Worm (Caenorhabditis elegans) whole organism, late embryonic: ENCODE data around the gene K10C2.7.

Experiments used
- C08G9.2 ChIP-seq: sonication (generic microtip); optimal IDR thresholded peaks from 2 replicates; lab custom pipeline; 2016; ENCODE audit warnings: mild to moderate bottlenecking, missing genetic modification characterization, moderate library complexity, missing compliant biosample characterization
- C38D4.7 ChIP-seq: fragments of 200-800 bp; sonication (Bioruptor generic); optimal IDR thresholded peaks from 2 replicates; lab custom pipeline; 2018; ENCODE audit warnings: mild to moderate bottlenecking, missing genetic modification characterization, moderate library complexity, missing compliant biosample characterization
- F13H6.1 ChIP-seq: sonication (generic microtip); optimal IDR thresholded peaks from 2 replicates; lab custom pipeline; 2016; ENCODE audit warnings: missing genetic modification characterization, missing compliant biosample characterization
- K02D7.2 ChIP-seq: sonication (generic microtip); optimal IDR thresholded peaks from 2 replicates; lab custom pipeline; 2017; ENCODE audit warnings: mild to moderate bottlenecking, missing genetic modification characterization, missing compliant biosample characterization
- ahr-1 ChIP-seq: sonication (generic microtip); optimal IDR thresholded peaks from 2 replicates; lab custom pipeline; 2016; ENCODE audit warnings: missing genetic modification characterization, missing compliant biosample characterization
- ama-1 ChIP-seq: fragments of 150-350 bp; optimal IDR thresholded peaks from 2 replicates; lab custom pipeline; 2014
- ceh-14 ChIP-seq: sonication (generic microtip); optimal IDR thresholded peaks from 2 replicates; lab custom pipeline; 2016; ENCODE audit warnings: missing genotype, missing genetic modification characterization, missing compliant biosample characterization
- ceh-18 ChIP-seq: sonication (generic microtip); optimal IDR thresholded peaks from 2 replicates; lab custom pipeline; 2016; ENCODE audit warnings: missing genetic modification characterization, missing compliant biosample characterization
- ceh-24 ChIP-seq: sonication (generic microtip); optimal IDR thresholded peaks from 2 replicates; lab custom pipeline; 2016; ENCODE audit warnings: mild to moderate bottlenecking, missing genetic modification characterization, missing compliant biosample characterization
- ceh-31 ChIP-seq: sonication (generic microtip); optimal IDR thresholded peaks from 2 replicates; lab custom pipeline; 2016; ENCODE audit warnings: missing genetic modification characterization, missing compliant biosample characterization
- ceh-34 ChIP-seq: sonication (generic microtip); optimal IDR thresholded peaks from 2 replicates; lab custom pipeline; 2016; ENCODE audit warnings: mild to moderate bottlenecking, missing genetic modification characterization, missing compliant biosample characterization
- ceh-48 ChIP-seq: sonication (generic microtip); optimal IDR thresholded peaks from 2 replicates; lab custom pipeline; 2016; ENCODE audit warnings: missing genetic modification characterization, inconsistent platforms, missing compliant biosample characterization
- ceh-6 ChIP-seq: fragments of 200-800 bp; sonication (Bioruptor generic); optimal IDR thresholded peaks from 2 replicates; lab custom pipeline; 2018; ENCODE audit warnings: mild to moderate bottlenecking, missing genetic modification characterization, missing compliant biosample characterization
- ceh-9 ChIP-seq: sonication (generic microtip); optimal IDR thresholded peaks from 2 replicates; lab custom pipeline; 2016; ENCODE audit warnings: mild to moderate bottlenecking, missing genetic modification characterization, inconsistent platforms, missing compliant biosample characterization
- elt-2 ChIP-seq: sonication (generic microtip); optimal IDR thresholded peaks from 2 replicates; lab custom pipeline; 2016; ENCODE audit warnings: missing genetic modification reagents, missing genetic modification characterization, missing compliant biosample characterization
- elt-4 ChIP-seq: sonication (generic microtip); optimal IDR thresholded peaks from 2 replicates; lab custom pipeline; 2016; ENCODE audit warnings: missing genetic modification characterization, missing compliant biosample characterization
- fax-1 ChIP-seq: sonication (generic microtip); optimal IDR thresholded peaks from 2 replicates; lab custom pipeline; 2016; ENCODE audit warnings: missing genotype, missing genetic modification characterization, missing compliant biosample characterization
- fkh-10 ChIP-seq: fragments of 150-350 bp; optimal IDR thresholded peaks from 2 replicates; lab custom pipeline; 2014; ENCODE audit warnings: missing biosample characterization, missing genetic modification reagents, missing genetic modification characterization
- gmeb-2 ChIP-seq: sonication (generic microtip); optimal IDR thresholded peaks from 2 replicates; lab custom pipeline; 2016; ENCODE audit warnings: missing genetic modification characterization, inconsistent platforms, missing compliant biosample characterization
- hlh-30 ChIP-seq: sonication (generic microtip); optimal IDR thresholded peaks from 2 replicates; lab custom pipeline; 2017; ENCODE audit warnings: antibody characterized with exemption, missing genetic modification characterization, missing compliant biosample characterization; ENCODE audit not compliant: insufficient read depth
- hlh-8 ChIP-seq: sonication (generic microtip); optimal IDR thresholded peaks from 2 replicates; lab custom pipeline; 2016; ENCODE audit warnings: missing genotype, missing genetic modification characterization, missing compliant biosample characterization
- nfya-1 ChIP-seq: sonication (generic microtip); optimal IDR thresholded peaks from 2 replicates; lab custom pipeline; 2017; ENCODE audit warnings: missing genetic modification characterization, mild to moderate bottlenecking, missing compliant biosample characterization, antibody characterized with exemption, moderate library complexity
- nhr-11 ChIP-seq: fragments of 150-350 bp; optimal IDR thresholded peaks from 2 replicates; lab custom pipeline; 2014; ENCODE audit warnings: missing biosample characterization, missing genetic modification characterization
- nhr-232 ChIP-seq: sonication (generic microtip); optimal IDR thresholded peaks from 2 replicates; lab custom pipeline; 2016; ENCODE audit warnings: missing genetic modification characterization, missing compliant biosample characterization
- npax-4 ChIP-seq: sonication (generic microtip); optimal IDR thresholded peaks from 2 replicates; lab custom pipeline; 2016; ENCODE audit warnings: missing genetic modification characterization, missing compliant biosample characterization
- pha-2 ChIP-seq: sonication (generic microtip); optimal IDR thresholded peaks from 2 replicates; lab custom pipeline; 2017; ENCODE audit warnings: mild to moderate bottlenecking, missing genetic modification characterization, missing compliant biosample characterization
- pqm-1 ChIP-seq: sonication (generic microtip); optimal IDR thresholded peaks from 2 replicates; lab custom pipeline; 2016; ENCODE audit warnings: missing genetic modification characterization, missing compliant biosample characterization
- pros-1 ChIP-seq: fragments of 150-350 bp; optimal IDR thresholded peaks from 2 replicates; lab custom pipeline; 2014; ENCODE audit warnings: missing biosample characterization, missing genetic modification reagents, missing genetic modification characterization
- rnt-1 ChIP-seq: sonication (generic microtip); optimal IDR thresholded peaks from 2 replicates; lab custom pipeline; 2016; ENCODE audit warnings: missing genetic modification characterization, missing compliant biosample characterization
- sdc-2 ChIP-seq: sonication (generic microtip); optimal IDR thresholded peaks from 2 replicates; lab custom pipeline; 2016; ENCODE audit warnings: missing genotype, missing genetic modification characterization, missing compliant biosample characterization
- sox-4 ChIP-seq: sonication (generic microtip); optimal IDR thresholded peaks from 2 replicates; lab custom pipeline; 2017; ENCODE audit warnings: mild to moderate bottlenecking, missing genetic modification characterization, inconsistent platforms, missing compliant biosample characterization
- syd-9 ChIP-seq: sonication (generic microtip); optimal IDR thresholded peaks from 2 replicates; lab custom pipeline; 2016; ENCODE audit warnings: mild to moderate bottlenecking, missing genetic modification characterization, moderate library complexity, missing compliant biosample characterization
- tbx-2 ChIP-seq: sonication (generic microtip); optimal IDR thresholded peaks from 2 replicates; lab custom pipeline; 2016; ENCODE audit warnings: missing genetic modification characterization, missing compliant biosample characterization
- unc-3 ChIP-seq, 2 experiments: fragments of 200-800 bp in 1 of 2; sonication (Bioruptor generic) in 1 of 2; sonication (generic microtip) in 1 of 2; conservative IDR thresholded peaks in 1 of 2; optimal IDR thresholded peaks in 1 of 2; 2 replicates each; pipeline versions ENCODE4 v1.3.6 to Lab custom; 2016 to 2022; ENCODE audit warnings: missing compliant biosample characterization in 2 of 2, missing genetic modification characterization in 2 of 2, missing genetic modification reagents in 1 of 2
- unc-42 ChIP-seq: sonication (generic microtip); optimal IDR thresholded peaks from 2 replicates; lab custom pipeline; 2016; ENCODE audit warnings: missing genotype, missing genetic modification characterization, missing compliant biosample characterization
- unc-55 ChIP-seq: sonication (generic microtip); optimal IDR thresholded peaks from 2 replicates; lab custom pipeline; 2017; ENCODE audit warnings: missing biosample characterization, missing genetic modification reagents, missing genetic modification characterization
- ztf-16 ChIP-seq: sonication (generic microtip); optimal IDR thresholded peaks from 2 replicates; lab custom pipeline; 2017; ENCODE audit warnings: missing genetic modification characterization, missing compliant biosample characterization

The K10C2.7 gene

DNA sequence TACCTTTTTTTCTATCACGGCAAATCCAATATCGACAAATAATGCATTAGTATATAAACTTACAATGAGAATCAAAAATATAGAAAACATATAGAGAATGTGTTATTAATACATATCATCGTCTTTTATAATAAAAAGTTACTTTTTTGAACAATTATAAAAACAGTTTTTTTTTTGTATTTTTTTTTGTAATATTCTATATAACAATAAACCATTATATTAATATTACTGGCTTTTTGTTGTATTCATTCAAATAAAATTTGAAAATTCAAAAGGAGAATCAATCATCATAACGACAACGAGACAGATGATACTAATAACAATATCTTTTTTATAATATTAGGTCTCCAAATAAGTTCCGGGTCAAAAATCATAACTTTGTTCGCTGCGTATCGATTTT, 5.7 kb downstream of the K10C2.7 start, which contains the start of gene K10C2.8:
K10C2.8 (minus strand) TSS at position 101 of the 400 bp plus-strand sequence.
- no peak for TF ChIP-seq elt-2 (tag; lab: Kevin White, UChicago)
- no peak for TF ChIP-seq ceh-48 (tag; lab: Kevin White, UChicago)
- no peak for TF ChIP-seq npax-4
- no peak for TF ChIP-seq sox-4 (tag; lab: Kevin White, UChicago)

DNA sequence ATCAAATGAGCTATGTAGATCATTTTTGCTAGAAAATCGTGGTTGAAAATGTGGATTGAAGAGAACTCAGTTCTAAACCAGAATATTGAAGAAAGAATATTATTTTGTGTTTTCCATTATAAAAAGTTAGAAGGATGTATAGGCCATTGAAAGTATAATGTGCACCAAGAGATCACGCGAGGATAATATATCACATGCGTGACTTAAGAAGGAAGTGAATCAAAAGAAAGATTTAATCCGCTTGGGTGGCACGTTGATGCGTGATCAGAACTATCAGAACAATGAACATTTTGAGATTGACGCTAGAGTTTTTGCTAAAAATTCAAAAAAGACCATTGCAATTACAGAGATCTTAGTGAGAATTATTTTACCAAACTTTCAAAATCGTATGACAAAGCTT, 7.5 kb downstream of the K10C2.7 start:
- TF ChIP-seq sox-4 (tag; lab: Kevin White, UChicago) = no peak
- no peak for TF ChIP-seq unc-55
- TF ChIP-seq tbx-2 = no peak
- no peak for TF ChIP-seq ztf-16
- no peak for TF ChIP-seq ahr-1 (tag; lab: Kevin White, UChicago)
- TF ChIP-seq elt-4 = no peak
- no peak for TF ChIP-seq ceh-14 (tag; lab: Kevin White, UChicago)
- TF ChIP-seq hlh-8 = no peak
- TF ChIP-seq C38D4.7 (GFP tag; lab: Kevin White, UChicago) = no peak
- TF ChIP-seq F13H6.1 (tag; lab: Kevin White, UChicago) = no peak
- TF ChIP-seq nhr-232 = no peak
- no peak for TF ChIP-seq C08G9.2 (tag; lab: Kevin White, UChicago)
- TF ChIP-seq nhr-11 = no peak
- TF ChIP-seq syd-9 (tag; lab: Kevin White, UChicago) = no peak
- TF ChIP-seq, all 69 proteins: peak for 0

DNA sequence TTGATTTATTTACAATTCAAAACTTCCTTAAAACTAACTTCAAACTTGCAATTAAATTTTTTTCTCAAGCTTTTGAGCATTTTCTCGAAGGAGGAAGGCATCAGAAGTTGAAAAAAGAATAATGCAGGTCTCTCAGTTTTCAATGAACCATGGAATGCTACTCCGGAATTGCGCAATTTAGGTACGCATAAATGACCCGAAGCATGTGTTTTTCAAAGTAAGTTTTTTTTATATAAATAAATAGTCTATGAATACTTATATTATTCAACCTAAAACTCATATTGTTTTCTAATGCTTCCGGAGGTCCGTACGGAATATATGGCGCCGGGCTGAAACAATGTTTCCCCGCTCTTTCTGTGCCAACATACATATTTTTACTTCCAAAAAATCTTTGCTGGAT, 9.6 kb downstream of the K10C2.7 start, which contains the start of gene K10C2.2:
K10C2.2 (minus strand) TSS at position 101 of the 400 bp plus-strand sequence.
- no peak for TF ChIP-seq ceh-24 (tag; lab: Kevin White, UChicago)
- TF ChIP-seq fax-1 (tag; lab: Kevin White, UChicago) = no peak
- TF ChIP-seq nfya-1 (tag; lab: Kevin White, UChicago) = no peak
- TF ChIP-seq K02D7.2 (tag; lab: Kevin White, UChicago) = no peak
- TF ChIP-seq syd-9 (tag; lab: Kevin White, UChicago) = no peak
- no peak for TF ChIP-seq hlh-30 (tag; lab: Kevin White, UChicago)
- TF ChIP-seq pqm-1 = no peak
- TF ChIP-seq ceh-6 (GFP tag; lab: Kevin White, UChicago) = no peak
- no peak for TF ChIP-seq ahr-1 (tag; lab: Kevin White, UChicago)
- no peak for TF ChIP-seq gmeb-2 (tag; lab: Kevin White, UChicago)
- TF ChIP-seq, all 69 proteins: peak for 0

DNA sequence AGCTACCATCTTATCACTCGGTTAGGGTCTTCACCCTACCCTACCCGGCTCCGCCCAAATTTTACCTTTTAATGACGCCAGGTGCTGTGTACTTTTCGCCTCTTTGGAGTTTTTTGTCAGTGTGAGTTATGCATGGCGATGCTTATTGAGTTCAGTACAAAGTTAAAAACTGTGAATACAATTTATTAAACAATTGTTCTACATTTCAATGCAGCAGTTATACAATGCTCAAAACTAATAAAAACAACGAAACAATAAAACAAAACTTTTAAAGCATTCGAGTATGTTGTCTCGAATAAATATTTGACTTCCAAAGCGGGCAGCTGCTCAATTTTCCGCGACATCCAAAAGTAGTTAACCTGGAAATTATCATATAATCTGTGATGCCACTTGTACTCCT, 12.8 kb downstream of the K10C2.7 start, which contains the start of gene ctsa-2:
ctsa-2 (minus strand) TSS at position 101 of the 400 bp plus-strand sequence.
- no peak for TF ChIP-seq fax-1 (tag; lab: Kevin White, UChicago)

DNA sequence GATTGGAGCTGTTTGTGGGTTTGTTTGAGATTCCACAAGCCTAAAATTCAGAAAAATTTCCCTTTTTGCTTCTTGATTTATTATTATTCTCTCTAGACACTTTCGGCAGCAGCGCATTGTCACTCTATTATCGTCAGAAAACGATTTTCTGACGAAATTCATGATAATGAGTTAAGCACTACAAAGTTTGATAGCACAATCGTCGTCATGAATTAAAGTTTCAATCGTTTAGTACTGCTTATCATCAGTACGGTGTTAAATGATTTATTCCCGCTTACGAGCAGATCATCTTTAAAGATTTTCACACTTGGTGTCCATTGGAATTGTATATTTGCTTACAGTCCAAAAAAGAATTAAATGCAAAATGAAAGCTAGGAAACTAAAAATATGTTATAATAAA, 13.7 kb downstream of the K10C2.7 start:
- TF ChIP-seq C38D4.7 (GFP tag; lab: Kevin White, UChicago) = no peak
- TF ChIP-seq ama-1 (lab: Kevin White, UChicago) = no peak
- no peak for TF ChIP-seq pros-1 (tag; lab: Kevin White, UChicago)
- TF ChIP-seq pha-2 = no peak
- no peak for TF ChIP-seq unc-3 (GFP tag; conservative IDR thresholded peaks at IDR 0.05; lab: Robert Waterston, UW)
- no peak for TF ChIP-seq unc-3 (tag; optimal IDR thresholded peaks at IDR 0.05; lab: Kevin White, UChicago)
- no peak for TF ChIP-seq ztf-16
- no peak for TF ChIP-seq ceh-9 (tag; lab: Kevin White, UChicago)
- no peak for TF ChIP-seq rnt-1 (tag; lab: Kevin White, UChicago)
- TF ChIP-seq ceh-34 (tag; lab: Kevin White, UChicago) = no peak
- no peak for TF ChIP-seq pqm-1
- no peak for TF ChIP-seq sdc-2
- no peak for TF ChIP-seq unc-42
- TF ChIP-seq ceh-31 = no peak
- no peak for TF ChIP-seq ahr-1 (tag; lab: Kevin White, UChicago)
- TF ChIP-seq ceh-18 = no peak
- TF ChIP-seq fkh-10 (GFP tag; lab: Kevin White, UChicago) = no peak
